Fruit fly (Drosophila melanogaster) whole organism, wandering third instar larva: ENCODE measurements around the gene Cdk8.

Experiments used
- Abd-B ChIP-seq: fragments of >200 bp; optimal IDR thresholded peaks from 2 replicates; lab custom pipeline; 2017; ENCODE audit warnings: missing biosample characterization, missing genetic modification characterization
- CG32264 ChIP-seq: fragments of 200-800 bp; sonication (Bioruptor generic); optimal IDR thresholded peaks from 2 replicates; lab custom pipeline; 2016; ENCODE audit warnings: missing biosample characterization, missing genetic modification characterization
- CG9705 ChIP-seq: fragments of 200-800 bp; sonication (Bioruptor generic); optimal IDR thresholded peaks from 2 replicates; lab custom pipeline; 2018; ENCODE audit warnings: missing biosample characterization, mild to moderate bottlenecking, missing genetic modification characterization
- CrebA ChIP-seq: fragments of 200-800 bp; sonication (Bioruptor generic); optimal IDR thresholded peaks from 2 replicates; lab custom pipeline; 2016; ENCODE audit warnings: missing biosample characterization, mild to moderate bottlenecking, missing genetic modification characterization, borderline replicate concordance
- Dfd ChIP-seq: fragments of >200 bp; optimal IDR thresholded peaks from 2 replicates; lab custom pipeline; 2017; ENCODE audit warnings: missing biosample characterization, missing genetic modification characterization
- Dif ChIP-seq: fragments of 200-275, 200-300 bp; sonication (Bioruptor generic); optimal IDR thresholded peaks from 2 replicates; lab custom pipeline; 2018; ENCODE audit warnings: missing biosample characterization, missing genetic modification characterization; ENCODE audit not compliant: partially characterized antibody
- GATAd ChIP-seq: sonication (Bioruptor generic); optimal IDR thresholded peaks from 2 replicates; lab custom pipeline; 2016; ENCODE audit warnings: missing biosample characterization, missing genetic modification characterization
- HLH106 ChIP-seq: fragments of 200-800 bp; optimal IDR thresholded peaks from 3 replicates; lab custom pipeline; 2019; ENCODE audit warnings: missing biosample characterization, mild to moderate bottlenecking, missing genetic modification characterization, moderate library complexity
- Hnf4 ChIP-seq: fragments of 200-800 bp; sonication (Bioruptor generic); optimal IDR thresholded peaks from 2 replicates; lab custom pipeline; 2016; ENCODE audit warnings: missing biosample characterization, mild to moderate bottlenecking, missing genetic modification characterization
- Hr78 ChIP-seq: fragments of >200 bp; optimal IDR thresholded peaks from 2 replicates; lab custom pipeline; 2017; ENCODE audit warnings: missing biosample characterization, missing genetic modification characterization
- Hr83 ChIP-seq: fragments of 200-300 bp; sonication (Bioruptor generic); optimal IDR thresholded peaks from 2 replicates; lab custom pipeline; 2016; ENCODE audit warnings: missing biosample characterization, mild to moderate bottlenecking, missing genetic modification characterization, moderate library complexity; ENCODE audit not compliant: poor library complexity, severe bottlenecking
- Jra ChIP-seq: sonication (Bioruptor generic); optimal IDR thresholded peaks from 2 replicates; lab custom pipeline; 2016; ENCODE audit warnings: missing biosample characterization, missing genetic modification characterization
- Mio ChIP-seq: sonication (Bioruptor generic); optimal IDR thresholded peaks from 2 replicates; lab custom pipeline; 2016; ENCODE audit warnings: missing biosample characterization, missing genetic modification characterization
- Myc ChIP-seq: fragments of >200 bp; optimal IDR thresholded peaks from 2 replicates; lab custom pipeline; 2017
- N ChIP-seq: fragments of >200 bp; optimal IDR thresholded peaks from 2 replicates; lab custom pipeline; 2018; ENCODE audit warnings: missing biosample characterization, missing external identifiers, missing genetic modification characterization
- OdsH ChIP-seq: fragments of 200-800 bp; sonication (Bioruptor generic); optimal IDR thresholded peaks from 2 replicates; lab custom pipeline; 2016; ENCODE audit warnings: missing biosample characterization, mild to moderate bottlenecking, missing genetic modification characterization
- Rel ChIP-seq, 2 experiments: fragments of 200-800 bp; sonication (Bioruptor generic) in 1 of 2; optimal IDR thresholded peaks; 2 replicates in 1 of 2; 3 replicates in 1 of 2; lab custom pipeline; 2016 to 2019; ENCODE audit warnings: mild to moderate bottlenecking in 2 of 2, missing biosample characterization in 2 of 2, missing genetic modification characterization in 2 of 2, moderate library complexity in 1 of 2
- Sp1 ChIP-seq: fragments of 200-800 bp; sonication (Bioruptor generic); optimal IDR thresholded peaks from 3 replicates; lab custom pipeline; 2019; ENCODE audit warnings: missing biosample characterization, mild to moderate bottlenecking, missing genetic modification characterization, moderate library complexity
- Vsx2 ChIP-seq: fragments of 200-300, 225-300 bp; sonication (Bioruptor generic); optimal IDR thresholded peaks from 2 replicates; lab custom pipeline; 2018; ENCODE audit warnings: missing biosample characterization, missing genetic modification characterization; ENCODE audit not compliant: partially characterized antibody
- br ChIP-seq: fragments of 200-800 bp; sonication (Bioruptor generic); optimal IDR thresholded peaks from 2 replicates; lab custom pipeline; 2016; ENCODE audit warnings: missing biosample characterization, missing genetic modification characterization
- brk ChIP-seq: fragments of 200-800 bp; sonication (Bioruptor generic); optimal IDR thresholded peaks from 2 replicates; lab custom pipeline; 2016; ENCODE audit warnings: missing biosample characterization, mild to moderate bottlenecking, missing genetic modification characterization
- dl ChIP-seq, 2 experiments: fragments of 175-275, 200-275 bp in 1 of 2; fragments of 200-275 bp in 1 of 2; sonication (Bioruptor generic); optimal IDR thresholded peaks; lab custom pipeline; 2018; ENCODE audit warnings: mild to moderate bottlenecking in 2 of 2, missing biosample characterization in 2 of 2, missing genetic modification characterization in 2 of 2, moderate library complexity in 2 of 2; ENCODE audit not compliant: partially characterized antibody in 2 of 2, insufficient read depth in 1 of 2
- dmrt93B ChIP-seq: fragments of 200-800 bp; sonication (Bioruptor generic); optimal IDR thresholded peaks from 2 replicates; lab custom pipeline; 2018; ENCODE audit warnings: missing biosample characterization, mild to moderate bottlenecking, missing genetic modification characterization
- dsf ChIP-seq: sonication (Bioruptor generic); optimal IDR thresholded peaks from 2 replicates; lab custom pipeline; 2016; ENCODE audit warnings: missing biosample characterization, missing genetic modification characterization, borderline replicate concordance
- ey ChIP-seq: fragments of 200-800 bp; sonication (Bioruptor generic); optimal IDR thresholded peaks from 2 replicates; lab custom pipeline; 2016; ENCODE audit warnings: missing biosample characterization, missing genetic modification characterization
- foxo ChIP-seq, 2 experiments: fragments of 200-800 bp; sonication (Bioruptor generic); optimal IDR thresholded peaks; 2 replicates in 1 of 2; 3 replicates in 1 of 2; lab custom pipeline; 2016 to 2017; ENCODE audit warnings: missing biosample characterization in 2 of 2, missing genetic modification characterization in 2 of 2
- fru ChIP-seq: fragments of 200-800 bp; sonication (Bioruptor generic); optimal IDR thresholded peaks from 3 replicates; lab custom pipeline; 2016; ENCODE audit warnings: missing biosample characterization, mild to moderate bottlenecking, missing genetic modification characterization
- h ChIP-seq: fragments of 200-800 bp; sonication (Bioruptor generic); optimal IDR thresholded peaks from 3 replicates; lab custom pipeline; 2016; ENCODE audit warnings: missing biosample characterization, mild to moderate bottlenecking, missing genetic modification characterization
- jim ChIP-seq: fragments of 175-275, 200-325 bp; sonication (Bioruptor generic); optimal IDR thresholded peaks from 2 replicates; lab custom pipeline; 2016; ENCODE audit warnings: missing biosample characterization, mild to moderate bottlenecking, missing genetic modification characterization
- lola ChIP-seq: fragments of >200 bp; optimal IDR thresholded peaks from 2 replicates; lab custom pipeline; 2017; ENCODE audit warnings: missing biosample characterization, missing genetic modification characterization
- pan ChIP-seq: fragments of >200 bp; optimal IDR thresholded peaks from 2 replicates; lab custom pipeline; 2017
- psq ChIP-seq: fragments of 200-800 bp; sonication (Bioruptor generic); optimal IDR thresholded peaks from 3 replicates; lab custom pipeline; 2017; ENCODE audit warnings: missing biosample characterization, mild to moderate bottlenecking, missing genetic modification characterization, moderate library complexity
- rgr ChIP-seq: fragments of 200-800 bp; sonication (Bioruptor generic); optimal IDR thresholded peaks from 3 replicates; lab custom pipeline; 2016; ENCODE audit warnings: missing biosample characterization, mild to moderate bottlenecking, missing genetic modification characterization
- sage ChIP-seq: fragments of 200-800 bp; sonication (Bioruptor generic); optimal IDR thresholded peaks from 2 replicates; lab custom pipeline; 2016; ENCODE audit warnings: missing biosample characterization, mild to moderate bottlenecking, missing genetic modification characterization
- sv ChIP-seq: fragments of 200-800 bp; sonication (Bioruptor generic); optimal IDR thresholded peaks from 3 replicates; lab custom pipeline; 2016; ENCODE audit warnings: missing biosample characterization, missing genetic modification characterization
- tai ChIP-seq: sonication (Bioruptor generic); optimal IDR thresholded peaks from 2 replicates; lab custom pipeline; 2016; ENCODE audit warnings: missing biosample characterization, missing genetic modification characterization
- usp ChIP-seq: fragments of >200 bp; optimal IDR thresholded peaks from 2 replicates; lab custom pipeline; 2017; ENCODE audit warnings: missing biosample characterization, missing genetic modification characterization
- woc ChIP-seq: sonication (Bioruptor generic); optimal IDR thresholded peaks from 2 replicates; lab custom pipeline; 2016; ENCODE audit warnings: missing biosample characterization, mild to moderate bottlenecking, missing genetic modification characterization

The Cdk8 gene

DNA sequence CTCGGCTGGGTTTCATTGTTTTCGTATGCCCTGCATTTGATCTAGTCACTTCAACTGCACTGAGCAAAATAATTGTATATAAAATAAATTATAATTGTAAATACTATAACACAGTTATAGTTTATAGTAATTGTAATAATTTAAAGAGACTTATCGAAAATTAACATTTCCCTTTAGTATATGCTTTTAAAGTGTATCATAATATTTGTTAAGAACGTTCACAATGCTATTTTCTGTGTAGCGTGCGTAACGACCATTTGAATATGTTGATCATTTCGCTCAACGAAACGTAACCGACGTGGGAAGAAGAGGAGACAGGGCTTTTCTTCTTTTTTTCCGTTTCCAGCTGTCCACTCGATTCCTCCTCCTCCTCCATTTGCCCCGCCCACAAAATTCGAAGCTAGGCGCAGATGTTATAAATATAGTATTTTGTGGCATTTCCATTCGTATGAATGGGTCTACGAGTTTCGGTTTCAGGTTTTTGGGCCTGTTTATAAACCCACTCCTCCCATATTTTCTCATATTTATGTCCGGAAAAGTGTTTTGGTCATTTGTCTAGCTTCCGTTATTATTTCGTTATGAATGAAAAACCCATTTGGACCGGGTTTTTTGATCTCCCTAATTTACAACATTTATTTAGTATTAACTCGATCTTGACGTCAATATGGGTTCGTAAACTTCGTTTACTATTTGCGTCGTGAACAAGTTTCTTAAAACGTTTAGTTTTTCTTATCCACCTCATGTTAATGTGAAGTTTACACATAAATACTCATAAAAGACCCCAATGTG lies 18.2 kb upstream of the Cdk8 start:
- TF ChIP-seq HLH106 (peak; percentile 47), N (GFP tag; lab: Kevin White, UChicago) (no peak), foxo (GFP tag; optimal IDR thresholded peaks at IDR 0.05; lab: Kevin White, UChicago) (peak in 1 of 2 experiments; percentile 7), rgr (GFP tag; lab: Kevin White, UChicago) (peak; percentile 3), GATAd (GFP tag; lab: Kevin White, UChicago) (no peak), Abd-B (GFP tag; lab: Kevin White, UChicago) (no peak), psq (GFP tag; lab: Kevin White, UChicago) (no peak), dl (GFP tag; optimal IDR thresholded peaks at IDR 0.05; lab: Kevin White, UChicago; ENCODE audit: insufficient read depth in 1 of 2, partially characterized antibody in 2 of 2) (no peak), h (peak; percentile 13), fru (no peak), Vsx2 (GFP tag; lab: Kevin White, UChicago) (no peak), Dfd (GFP tag; lab: Kevin White, UChicago) (no peak), Hr83 (GFP tag; lab: Kevin White, UChicago) (peak; percentile 6), Mio (GFP tag; lab: Kevin White, UChicago) (no peak)

DNA sequence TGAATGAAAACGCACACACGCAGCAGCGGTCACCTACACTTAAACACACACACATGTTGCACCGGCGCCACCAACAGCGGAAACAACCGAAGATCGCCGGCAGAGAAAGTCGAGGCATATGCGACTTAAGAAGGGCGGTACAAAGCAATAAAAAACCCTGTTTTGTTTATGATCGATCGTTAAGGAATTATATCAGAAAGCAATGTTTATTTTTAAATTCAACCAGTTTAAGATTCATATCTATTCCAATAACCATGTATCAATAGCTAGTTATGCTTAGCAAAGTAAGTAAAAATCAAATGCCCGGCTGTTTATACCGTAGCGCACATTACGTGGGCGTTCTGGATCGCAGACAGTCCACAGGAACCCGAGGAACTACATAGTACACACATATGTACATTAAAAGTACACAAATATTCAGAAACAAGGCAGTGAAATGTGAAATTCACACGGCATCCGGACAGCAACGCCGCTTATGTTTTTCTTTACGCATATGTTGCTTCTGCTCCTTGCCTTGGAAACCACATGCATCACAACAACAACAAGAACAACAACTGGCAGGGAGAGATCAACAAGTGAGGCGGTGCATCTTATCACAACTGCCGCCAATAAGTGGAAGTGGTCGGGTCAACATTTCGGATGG lies 17.4 kb upstream of the Cdk8 start:
- TF ChIP-seq brk (GFP tag; lab: Kevin White, UChicago), result peak; percentile 55
- no peak for TF ChIP-seq dl (GFP tag; optimal IDR thresholded peaks at IDR 0.05; lab: Kevin White, UChicago; ENCODE audit: insufficient read depth in 1 of 2, partially characterized antibody in 2 of 2)
- peak; percentile 96 for TF ChIP-seq sv (GFP tag; lab: Kevin White, UChicago)
- TF ChIP-seq sage (GFP tag; lab: Kevin White, UChicago), result peak; percentile 82
- no peak for TF ChIP-seq tai (GFP tag; lab: Kevin White, UChicago)
- TF ChIP-seq Rel (GFP tag; optimal IDR thresholded peaks at IDR 0.05; lab: Kevin White, UChicago), result peak; percentile 74
- TF ChIP-seq Rel (tag; optimal IDR thresholded peaks at IDR 0.05; lab: Kevin White, UChicago), result peak; percentile 64
- no peak for TF ChIP-seq pan (lab: Kevin White, UChicago)
- no peak for TF ChIP-seq Abd-B (GFP tag; lab: Kevin White, UChicago)
- peak; percentile 93 for TF ChIP-seq OdsH
- peak; percentile 98 for TF ChIP-seq fru
- peak; percentile 91 for TF ChIP-seq CG9705 (GFP tag; lab: Kevin White, UChicago)
- no peak for TF ChIP-seq N (GFP tag; lab: Kevin White, UChicago)
- no peak for TF ChIP-seq Myc
- TF ChIP-seq rgr (GFP tag; lab: Kevin White, UChicago), result peak; percentile 92
- peak; percentile 56 for TF ChIP-seq Mio (GFP tag; lab: Kevin White, UChicago)
- peak; percentile 94 for TF ChIP-seq CG32264 (GFP tag; lab: Kevin White, UChicago)
- TF ChIP-seq psq (GFP tag; lab: Kevin White, UChicago), result peak; percentile 84
- TF ChIP-seq h, result peak; percentile 98
- TF ChIP-seq usp (GFP tag; lab: Kevin White, UChicago), result no peak
- TF ChIP-seq Hnf4 (GFP tag; lab: Kevin White, UChicago), result peak; percentile 89
- peak; percentile 91 for TF ChIP-seq woc (GFP tag; lab: Kevin White, UChicago)
- TF ChIP-seq HLH106, result peak; percentile 94
- TF ChIP-seq Vsx2 (GFP tag; lab: Kevin White, UChicago), result no peak
- no peak for TF ChIP-seq Dif (GFP tag; lab: Kevin White, UChicago)
- TF ChIP-seq Sp1 (GFP tag; lab: Kevin White, UChicago), result peak; percentile 93
- no peak for TF ChIP-seq Hr83 (GFP tag; lab: Kevin White, UChicago)
- TF ChIP-seq Dfd (GFP tag; lab: Kevin White, UChicago), result no peak
- TF ChIP-seq Hr78 (GFP tag; lab: Kevin White, UChicago), result no peak
- TF ChIP-seq jim, result no peak
- peak; percentile 91 for TF ChIP-seq dmrt93B
- peak; percentile 97 for TF ChIP-seq br (GFP tag; lab: Kevin White, UChicago)
- TF ChIP-seq Jra, result peak; percentile 83
- TF ChIP-seq ey (GFP tag; lab: Kevin White, UChicago), result peak; percentile 95
- TF ChIP-seq CrebA (GFP tag; lab: Kevin White, UChicago), result no peak
- peak; percentile 81 to 97 for TF ChIP-seq foxo (GFP tag; optimal IDR thresholded peaks at IDR 0.05; lab: Kevin White, UChicago)
- TF ChIP-seq GATAd (GFP tag; lab: Kevin White, UChicago), result no peak
- TF ChIP-seq lola, result no peak
- peak; percentile 37 for TF ChIP-seq dsf (GFP tag; lab: Kevin White, UChicago)
